Worm (Caenorhabditis elegans): ENCODE data around the gene T01B7.9.

- TF ChIP-seq ama-1 (optimal IDR thresholded peaks at IDR 0.05) (no peak), flt-1 (GFP tag; IDR thresholded peaks at IDR 0.05) (no peak), sea-1 (GFP tag; conservative IDR thresholded peaks at IDR 0.05) (no peak), pes-1 (GFP tag; IDR thresholded peaks at IDR 0.05) (no peak), tbx-11 (GFP tag; IDR thresholded peaks at IDR 0.05) (no peak), ceh-36 (tag; optimal IDR thresholded peaks at IDR 0.05) (no peak), tbx-37 (GFP tag; conservative IDR thresholded peaks at IDR 0.05) (no peak), F13C5.2 (tag; optimal IDR thresholded peaks at IDR 0.05) (no peak), hnd-1 (tag; optimal IDR thresholded peaks at IDR 0.05) (no peak), hmg-4 (GFP tag; optimal IDR thresholded peaks at IDR 0.05) (no peak), aly-1 (tag; optimal IDR thresholded peaks at IDR 0.05) (no peak), hmbx-1 (tag; optimal IDR thresholded peaks at IDR 0.05) (no peak), tra-4 (tag; optimal IDR thresholded peaks at IDR 0.05) (no peak)
Observed at ce11 chrII:8707024-8707423, 19.6 kb downstream of the T01B7.9 start, which contains the start of gene cup-16.

Data from whole organism, early embryonic.